Fruit fly (Drosophila melanogaster): Measurements from ENCODE around the gene CG31342.

Gene CG31342

dm6 chr3R:12974447-12974846, 11.4 kb upstream of the CG31342 start (continued):
- TF ChIP-seq Hr78 (GFP tag; optimal IDR thresholded peaks at IDR 0.05) = no peak

dm6 chr3R:12975223-12975622, 10.6 kb upstream of the CG31342 start:
- TF ChIP-seq dmrt93B (GFP tag; optimal IDR thresholded peaks at IDR 0.05) (no peak), Dfd (GFP tag; optimal IDR thresholded peaks at IDR 0.05) (peak; percentile 95), fru (GFP tag; optimal IDR thresholded peaks at IDR 0.05) (no peak)

- no peak for TF ChIP-seq ey (GFP tag; optimal IDR thresholded peaks at IDR 0.05)
- no peak for TF ChIP-seq br (GFP tag; optimal IDR thresholded peaks at IDR 0.05)
- TF ChIP-seq Hr78 (GFP tag; optimal IDR thresholded peaks at IDR 0.05) = no peak
- no peak for TF ChIP-seq HLH106 (tag; optimal IDR thresholded peaks at IDR 0.05)
- no peak for TF ChIP-seq psq (GFP tag; optimal IDR thresholded peaks at IDR 0.05)
- TF ChIP-seq jim (GFP tag; optimal IDR thresholded peaks at IDR 0.05) = no peak
- TF ChIP-seq tai (GFP tag; optimal IDR thresholded peaks at IDR 0.05) = no peak
- no peak for TF ChIP-seq Hr83 (GFP tag; optimal IDR thresholded peaks at IDR 0.05; ENCODE audit: poor library complexity, severe bottlenecking)
- no peak for TF ChIP-seq dsf (GFP tag; optimal IDR thresholded peaks at IDR 0.05; ENCODE audit: borderline replicate concordance)
- TF ChIP-seq Jra (GFP tag; optimal IDR thresholded peaks at IDR 0.05) = no peak
- TF ChIP-seq N (GFP tag; optimal IDR thresholded peaks at IDR 0.05) = no peak
Observed at dm6 chr3R:12977371-12978050, 8.3 kb upstream of the CG31342 start, which contains the start of the genes CG7381 and CG7091. Gene CG7381 (minus strand): TSS chr3R:12977471. Gene CG7091 (plus strand): TSS chr3R:12978000.

dm6 chr3R:12980628-12981219, 5.1 kb upstream of the CG31342 start, which contains the start of gene Paip2:
Gene Paip2 (plus strand): TSS chr3R:12980792.
- TF ChIP-seq Hr78 (GFP tag; optimal IDR thresholded peaks at IDR 0.05) (no peak), sage (GFP tag; optimal IDR thresholded peaks at IDR 0.05) (no peak), pan (optimal IDR thresholded peaks at IDR 0.05) (no peak), sv (GFP tag; optimal IDR thresholded peaks at IDR 0.05) (no peak), dmrt93B (GFP tag; optimal IDR thresholded peaks at IDR 0.05) (no peak), CG9705 (GFP tag; optimal IDR thresholded peaks at IDR 0.05) (no peak), lola (GFP tag; optimal IDR thresholded peaks at IDR 0.05) (no peak), jim (GFP tag; optimal IDR thresholded peaks at IDR 0.05) (no peak), Mio (GFP tag; optimal IDR thresholded peaks at IDR 0.05) (no peak), ey (GFP tag; optimal IDR thresholded peaks at IDR 0.05) (no peak), foxo (GFP tag; optimal IDR thresholded peaks at IDR 0.05) (no peak), Myc (optimal IDR thresholded peaks at IDR 0.05) (peak; percentile 26), dsf (GFP tag; optimal IDR thresholded peaks at IDR 0.05; ENCODE audit: borderline replicate concordance) (no peak), GATAd (GFP tag; optimal IDR thresholded peaks at IDR 0.05) (no peak), Vsx2 (GFP tag; optimal IDR thresholded peaks at IDR 0.05; ENCODE audit: partially characterized antibody) (no peak), rgr (GFP tag; optimal IDR thresholded peaks at IDR 0.05) (peak; percentile 14), Abd-B (GFP tag; optimal IDR thresholded peaks at IDR 0.05) (no peak), fru (GFP tag; optimal IDR thresholded peaks at IDR 0.05) (no peak), OdsH (GFP tag; optimal IDR thresholded peaks at IDR 0.05) (no peak), woc (GFP tag; optimal IDR thresholded peaks at IDR 0.05) (no peak), Hnf4 (GFP tag; optimal IDR thresholded peaks at IDR 0.05) (peak; percentile 32), Dfd (GFP tag; optimal IDR thresholded peaks at IDR 0.05) (no peak), brk (GFP tag; optimal IDR thresholded peaks at IDR 0.05) (peak; percentile 51), Rel (GFP tag; optimal IDR thresholded peaks at IDR 0.05) (no peak), Rel (tag; optimal IDR thresholded peaks at IDR 0.05) (peak; percentile 46), h (GFP tag; optimal IDR thresholded peaks at IDR 0.05) (peak; percentile 26), Hr83 (GFP tag; optimal IDR thresholded peaks at IDR 0.05; ENCODE audit: poor library complexity, severe bottlenecking) (no peak), CG32264 (GFP tag; optimal IDR thresholded peaks at IDR 0.05) (no peak), Dif (GFP tag; optimal IDR thresholded peaks at IDR 0.05; ENCODE audit: partially characterized antibody) (no peak), Sp1 (GFP tag; optimal IDR thresholded peaks at IDR 0.05) (peak; percentile 0), Jra (GFP tag; optimal IDR thresholded peaks at IDR 0.05) (peak; percentile 19), usp (GFP tag; optimal IDR thresholded peaks at IDR 0.05) (no peak), CrebA (GFP tag; optimal IDR thresholded peaks at IDR 0.05; ENCODE audit: borderline replicate concordance) (no peak), N (GFP tag; optimal IDR thresholded peaks at IDR 0.05) (no peak), dl (GFP tag; optimal IDR thresholded peaks at IDR 0.05; ENCODE audit: insufficient read depth in 1 of 2, partially characterized antibody in 2 of 2) (no peak), br (GFP tag; optimal IDR thresholded peaks at IDR 0.05) (no peak), tai (GFP tag; optimal IDR thresholded peaks at IDR 0.05) (peak; percentile 24), HLH106 (tag; optimal IDR thresholded peaks at IDR 0.05) (no peak), psq (GFP tag; optimal IDR thresholded peaks at IDR 0.05) (peak; percentile 20)
